Fruit fly (Drosophila melanogaster) whole organism, embryonic: Measurements from ENCODE around the gene CG4020.
A peak's percentile ranks its signal among the peaks of the same experiment; 100 is the strongest.

Source experiments
- CG11398 ChIP-seq: fragments of 200-800 bp; sonication (Bioruptor generic); optimal IDR thresholded peaks from 2 replicates; lab custom pipeline; 2016; ENCODE audit warnings: missing biosample characterization, missing genetic modification characterization
- CG12659 ChIP-seq: fragments of 200-800 bp; sonication (Bioruptor generic); optimal IDR thresholded peaks from 3 replicates; lab custom pipeline; 2017; ENCODE audit warnings: mild to moderate bottlenecking, missing biosample characterization, missing genetic modification reagents, missing genetic modification characterization
- CG15479 ChIP-seq: fragments of 200-800 bp; sonication (Bioruptor generic); optimal IDR thresholded peaks from 3 replicates; lab custom pipeline; 2019; ENCODE audit warnings: missing biosample characterization, mild to moderate bottlenecking, missing genetic modification characterization, moderate library complexity
- CG18764 ChIP-seq: fragments of 200-800 bp; sonication (Bioruptor generic); optimal IDR thresholded peaks from 3 replicates; lab custom pipeline; 2016; ENCODE audit warnings: missing biosample characterization, missing genetic modification characterization
- CG2116 ChIP-seq: fragments of 200-800 bp; sonication (Bioruptor generic); optimal IDR thresholded peaks from 3 replicates; lab custom pipeline; 2018; ENCODE audit warnings: missing biosample characterization, mild to moderate bottlenecking, missing genetic modification characterization
- CG2678 ChIP-seq: fragments of 200-800 bp; sonication (Bioruptor generic); optimal IDR thresholded peaks from 3 replicates; lab custom pipeline; 2019; ENCODE audit warnings: missing biosample characterization, mild to moderate bottlenecking, missing genetic modification characterization, moderate library complexity
- CG3065 ChIP-seq: fragments of 200-800 bp; sonication (Bioruptor generic); optimal IDR thresholded peaks from 2 replicates; lab custom pipeline; 2016; ENCODE audit warnings: missing biosample characterization, missing genetic modification characterization
- CG31365 ChIP-seq: fragments of 200-800 bp; sonication (Bioruptor generic); optimal IDR thresholded peaks from 2 replicates; lab custom pipeline; 2018; ENCODE audit warnings: missing biosample characterization, mild to moderate bottlenecking, missing genetic modification characterization
- CG7372 ChIP-seq: fragments of 200-800 bp; sonication (Bioruptor generic); IDR thresholded peaks from 2 replicates; pipeline ENCODE4 v1.3.6; 2022; ENCODE audit warnings: missing biosample characterization, missing genetic modification characterization
- CG7839 ChIP-seq: fragments of 200-800 bp; sonication (Bioruptor generic); optimal IDR thresholded peaks from 3 replicates; lab custom pipeline; 2018; ENCODE audit warnings: missing biosample characterization, mild to moderate bottlenecking, missing genetic modification characterization, moderate library complexity
- CG8281 ChIP-seq: fragments of 200-800 bp; sonication (Bioruptor generic); optimal IDR thresholded peaks from 2 replicates; lab custom pipeline; 2018; ENCODE audit warnings: missing biosample characterization, mild to moderate bottlenecking, missing genetic modification characterization, moderate library complexity
- CG8765 ChIP-seq: fragments of 200-800 bp; sonication (Bioruptor generic); IDR thresholded peaks from 2 replicates; pipeline ENCODE4 v1.3.6; 2022; ENCODE audit warnings: missing biosample characterization, missing genetic modification characterization
- CG8944 ChIP-seq: fragments of 200-800 bp; sonication (Bioruptor generic); optimal IDR thresholded peaks from 3 replicates; lab custom pipeline; 2016; ENCODE audit warnings: missing biosample characterization, missing genetic modification characterization
- Camta ChIP-seq: fragments of 200-800 bp; sonication (Bioruptor generic); optimal IDR thresholded peaks from 2 replicates; lab custom pipeline; 2016; ENCODE audit warnings: missing biosample characterization, missing genetic modification characterization
- CkIIα-i1 ChIP-seq: fragments of 200-800 bp; sonication (Bioruptor generic); IDR thresholded peaks from 2 replicates; pipeline ENCODE4 v1.3.6; 2022; ENCODE audit warnings: missing biosample characterization, missing genetic modification characterization
- D ChIP-seq, 2 experiments: fragments of 200-800 bp in 1 of 2; fragments of >200 bp in 1 of 2; sonication (Bioruptor generic) in 1 of 2; optimal IDR thresholded peaks; 2 replicates in 1 of 2; 3 replicates in 1 of 2; lab custom pipeline; 2017; ENCODE audit warnings: mild to moderate bottlenecking in 1 of 2, missing biosample characterization in 1 of 2, missing genetic modification characterization in 1 of 2, missing genetic modification reagents in 1 of 2
- E2f1 ChIP-seq: fragments of 200-800 bp; sonication (Bioruptor generic); IDR thresholded peaks from 2 replicates; pipeline ENCODE4 v1.3.6; 2022; ENCODE audit warnings: missing biosample characterization, missing genetic modification characterization
- E2f2 ChIP-seq: fragments of 200-800 bp; sonication (Bioruptor generic); IDR thresholded peaks from 2 replicates; pipeline ENCODE4 v1.3.6; 2022; ENCODE audit warnings: missing biosample characterization, missing genetic modification characterization
- Fer3 ChIP-seq: fragments of 200-800 bp; sonication (Bioruptor generic); optimal IDR thresholded peaks from 2 replicates; lab custom pipeline; 2018; ENCODE audit warnings: missing biosample characterization, mild to moderate bottlenecking, missing genetic modification characterization, moderate library complexity
- GATAe ChIP-seq: fragments of 200-800 bp; sonication (Bioruptor generic); conservative IDR thresholded peaks from 2 replicates; pipeline ENCODE4 v1.3.6; 2022; ENCODE audit warnings: missing biosample characterization, missing genetic modification characterization
- HHEX ChIP-seq: fragments of 200-800 bp; sonication (Bioruptor generic); optimal IDR thresholded peaks from 3 replicates; lab custom pipeline; 2017; ENCODE audit warnings: missing biosample characterization, mild to moderate bottlenecking, missing genetic modification characterization, missing genetic modification reagents
- HLH3B ChIP-seq: fragments of 200-800 bp; sonication (Bioruptor generic); IDR thresholded peaks from 2 replicates; pipeline ENCODE4 v1.3.6; 2022; ENCODE audit warnings: missing biosample characterization, missing genetic modification characterization
- Max ChIP-seq: fragments of 200-800 bp; sonication (Bioruptor generic); optimal IDR thresholded peaks from 2 replicates; lab custom pipeline; 2016; ENCODE audit warnings: missing biosample characterization, mild to moderate bottlenecking, missing genetic modification characterization
- Myb ChIP-seq: fragments of 200-800 bp; sonication (Bioruptor generic); optimal IDR thresholded peaks from 2 replicates; lab custom pipeline; 2016; ENCODE audit warnings: missing biosample characterization, missing genetic modification characterization
- Nf-YC ChIP-seq: fragments of 200-800 bp; optimal IDR thresholded peaks from 3 replicates; lab custom pipeline; 2019; ENCODE audit warnings: missing biosample characterization, mild to moderate bottlenecking, missing genetic modification characterization, moderate library complexity
- Scr ChIP-seq: fragments of 200-800 bp; sonication (Bioruptor generic); IDR thresholded peaks from 2 replicates; pipeline ENCODE4 v1.3.6; 2022; ENCODE audit warnings: missing biosample characterization, missing genetic modification characterization; ENCODE audit not compliant: partially characterized antibody
- Six4 ChIP-seq: fragments of 200-800 bp; sonication (Bioruptor generic); optimal IDR thresholded peaks from 2 replicates; lab custom pipeline; 2016; ENCODE audit warnings: missing biosample characterization, missing genetic modification characterization
- Sry-β ChIP-seq: fragments of 200-800 bp; sonication (Bioruptor generic); optimal IDR thresholded peaks from 2 replicates; lab custom pipeline; 2018; ENCODE audit warnings: missing biosample characterization, mild to moderate bottlenecking, missing genetic modification characterization, moderate library complexity
- ato ChIP-seq: fragments of 200-800 bp; sonication (Bioruptor generic); IDR thresholded peaks from 2 replicates; pipeline ENCODE4 v1.3.6; 2022; ENCODE audit warnings: missing biosample characterization, missing genetic modification characterization; ENCODE audit not compliant: partially characterized antibody
- bcd ChIP-seq: fragments of 200-800 bp; sonication (Bioruptor generic); optimal IDR thresholded peaks from 2 replicates; lab custom pipeline; 2017; ENCODE audit warnings: missing biosample characterization, mild to moderate bottlenecking, missing genetic modification characterization
- cas ChIP-seq: fragments of 200-800 bp; sonication (Bioruptor generic); IDR thresholded peaks from 2 replicates; pipeline ENCODE4 v1.3.6; 2022; ENCODE audit warnings: missing biosample characterization, missing genetic modification characterization
- dimm ChIP-seq: fragments of 200-800 bp; sonication (Bioruptor generic); IDR thresholded peaks from 2 replicates; pipeline ENCODE4 v1.3.6; 2022; ENCODE audit warnings: missing biosample characterization, missing genetic modification characterization
- en ChIP-seq: fragments of 200-800 bp; sonication (Bioruptor generic); optimal IDR thresholded peaks from 2 replicates; lab custom pipeline; 2016; ENCODE audit warnings: missing biosample characterization, missing genetic modification characterization
- esg ChIP-seq: fragments of 200-800 bp; sonication (Bioruptor generic); conservative IDR thresholded peaks from 2 replicates; pipeline ENCODE4 v1.3.6; 2022; ENCODE audit warnings: missing biosample characterization, missing genetic modification characterization
- exex ChIP-seq: fragments of 200-800 bp; sonication (Bioruptor generic); optimal IDR thresholded peaks from 4 replicates; lab custom pipeline; 2018; ENCODE audit warnings: missing biosample characterization, mild to moderate bottlenecking, missing genetic modification characterization, moderate library complexity
- eyg ChIP-seq: fragments of 200-800 bp; sonication (Bioruptor generic); optimal IDR thresholded peaks from 3 replicates; lab custom pipeline; 2016; ENCODE audit warnings: missing biosample characterization, missing genetic modification characterization
- fru ChIP-seq: fragments of >200 bp; optimal IDR thresholded peaks from 2 replicates; lab custom pipeline; 2017
- gem ChIP-seq: fragments of 200-800 bp; sonication (Bioruptor generic); optimal IDR thresholded peaks from 2 replicates; lab custom pipeline; 2019; ENCODE audit warnings: missing biosample characterization, mild to moderate bottlenecking, missing genetic modification characterization, moderate library complexity
- jigr1 ChIP-seq: fragments of 200-800 bp; sonication (Bioruptor generic); IDR thresholded peaks from 3 replicates; pipeline ENCODE4 v1.3.6; 2022; ENCODE audit warnings: missing biosample characterization, missing genetic modification characterization
- klu ChIP-seq: fragments of 200-800 bp; sonication (Bioruptor generic); IDR thresholded peaks from 2 replicates; pipeline ENCODE4 v1.3.6; 2022; ENCODE audit warnings: missing biosample characterization, missing genetic modification characterization
- luna ChIP-seq: fragments of 200-800 bp; sonication (Bioruptor generic); optimal IDR thresholded peaks from 2 replicates; lab custom pipeline; 2016; ENCODE audit warnings: missing biosample characterization, missing genetic modification characterization
- mam ChIP-seq: fragments of 200-800 bp; sonication (Bioruptor generic); optimal IDR thresholded peaks from 3 replicates; lab custom pipeline; 2016; ENCODE audit warnings: missing biosample characterization, missing genetic modification characterization
- ranshi ChIP-seq: fragments of 200-800 bp; sonication (Bioruptor generic); IDR thresholded peaks from 2 replicates; pipeline ENCODE4 v1.3.6; 2022; ENCODE audit warnings: missing biosample characterization, missing genetic modification characterization
- row ChIP-seq: fragments of 200-800 bp; sonication (Bioruptor generic); IDR thresholded peaks from 3 replicates; pipeline ENCODE4 v1.3.6; 2022; ENCODE audit warnings: missing biosample characterization, missing genetic modification characterization
- sim ChIP-seq: fragments of 200-800 bp; sonication (Bioruptor generic); IDR thresholded peaks from 2 replicates; pipeline ENCODE4 v1.3.6; 2022; ENCODE audit warnings: missing biosample characterization, missing genetic modification characterization
- slp2 ChIP-seq: fragments of 200-800 bp; sonication (Bioruptor generic); optimal IDR thresholded peaks from 2 replicates; lab custom pipeline; 2016; ENCODE audit warnings: missing biosample characterization, missing genetic modification characterization
- sob ChIP-seq: fragments of 200-800 bp; sonication (Bioruptor generic); IDR thresholded peaks from 2 replicates; pipeline ENCODE4 v1.3.6; 2022; ENCODE audit warnings: missing biosample characterization, missing genetic modification characterization
- sr ChIP-seq: fragments of 200-800 bp; sonication (Bioruptor generic); IDR thresholded peaks from 3 replicates; pipeline ENCODE4 v1.3.6; 2022; ENCODE audit warnings: missing biosample characterization, missing genetic modification characterization
- sug ChIP-seq: fragments of 200-800 bp; optimal IDR thresholded peaks from 2 replicates; lab custom pipeline; 2019; ENCODE audit warnings: missing biosample characterization, mild to moderate bottlenecking, missing genetic modification characterization, moderate library complexity
- tap ChIP-seq: fragments of 200-800 bp; optimal IDR thresholded peaks from 3 replicates; lab custom pipeline; 2019; ENCODE audit warnings: missing biosample characterization, mild to moderate bottlenecking, missing genetic modification characterization, moderate library complexity
- trem ChIP-seq: fragments of 200-800 bp; optimal IDR thresholded peaks from 3 replicates; lab custom pipeline; 2019; ENCODE audit warnings: missing biosample characterization, mild to moderate bottlenecking, missing genetic modification characterization, moderate library complexity

CG4020 gene

DNA sequence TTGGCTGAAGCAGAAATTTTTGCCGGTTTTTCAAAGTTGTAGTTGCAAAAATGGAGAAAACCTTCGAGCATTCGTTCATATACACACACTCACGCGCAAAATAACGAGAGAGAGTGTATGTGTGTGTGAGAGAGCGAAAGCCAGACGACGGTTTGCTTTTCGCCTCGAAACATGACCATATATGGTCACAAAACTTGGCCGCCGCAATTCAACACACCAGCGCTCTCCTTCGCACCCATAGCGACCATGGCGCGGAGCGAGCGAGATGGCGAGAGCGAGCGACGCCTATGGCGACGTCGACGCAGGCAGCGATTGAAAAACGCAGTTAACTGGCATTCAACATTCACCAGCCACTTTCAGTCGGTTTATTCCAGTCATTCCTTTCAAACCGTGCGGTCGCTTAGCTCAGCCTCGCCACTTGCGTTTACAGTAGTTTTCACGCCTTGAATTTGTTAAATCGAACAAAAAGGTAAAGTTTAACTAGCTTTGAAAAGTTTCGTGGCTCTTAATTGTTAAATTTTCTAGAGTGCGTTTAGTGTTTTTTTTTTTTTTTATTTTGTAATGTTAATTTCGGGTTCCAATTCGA, 3.8 kb upstream of the CG4020 start (continued):
- TF ChIP-seq CG15479 (GFP tag; lab: Kevin White, UChicago): peak; percentile 48
- peak; percentile 19 for TF ChIP-seq mam (GFP tag; lab: Kevin White, UChicago)
- no peak for TF ChIP-seq bcd (GFP tag; lab: Kevin White, UChicago)
- TF ChIP-seq sim (GFP tag; lab: Robert Waterston, UW): no peak
- TF ChIP-seq E2f2 (GFP tag; lab: Robert Waterston, UW): no peak
- 0 out of 3 replicates have a peak, but pooled peaks have one; percentile 8 for TF ChIP-seq sr
- TF ChIP-seq sug: no peak
- no peak for TF ChIP-seq E2f1 (GFP tag; lab: Robert Waterston, UW)
- no peak for TF ChIP-seq jigr1 (GFP tag; lab: Robert Waterston, UW)
- TF ChIP-seq Scr (GFP tag; lab: Robert Waterston, UW): peak; percentile 46; the same call in 1 of the 2 replicates
- no peak for TF ChIP-seq en (GFP tag; lab: Kevin White, UChicago)
- TF ChIP-seq CG12659 (GFP tag; lab: Kevin White, UChicago): peak; percentile 34
- TF ChIP-seq eyg: peak; percentile 13
- no peak for TF ChIP-seq HHEX (GFP tag; lab: Kevin White, UChicago)
- TF ChIP-seq gem (tag; lab: Kevin White, UChicago): peak; percentile 36
- TF ChIP-seq row (GFP tag; lab: Robert Waterston, UW): peak; percentile 31; the same call in 1 of the 3 replicates
- no peak for TF ChIP-seq slp2 (GFP tag; lab: Kevin White, UChicago)
- TF ChIP-seq exex (tag; lab: Kevin White, UChicago): no peak
- peak; percentile 0 for TF ChIP-seq CG8944 (GFP tag; lab: Kevin White, UChicago)
- no peak for TF ChIP-seq CG8281 (tag; lab: Kevin White, UChicago)
- peak; percentile 23 for TF ChIP-seq CG2116 (GFP tag; lab: Kevin White, UChicago)
- no peak for TF ChIP-seq Camta (GFP tag; lab: Kevin White, UChicago)
- no peak for TF ChIP-seq luna (GFP tag; lab: Kevin White, UChicago)
- TF ChIP-seq Sry-β (GFP tag; lab: Kevin White, UChicago): no peak
- TF ChIP-seq klu (GFP tag; lab: Robert Waterston, UW): no peak
- TF ChIP-seq HLH3B (GFP tag; lab: Robert Waterston, UW): no peak
- no peak for TF ChIP-seq CG7839 (tag; lab: Kevin White, UChicago)
- TF ChIP-seq CG8765 (GFP tag; lab: Robert Waterston, UW): no peak
- no peak for TF ChIP-seq Fer3 (tag; lab: Kevin White, UChicago)
- no peak for TF ChIP-seq Six4 (GFP tag; lab: Kevin White, UChicago)
- no peak for TF ChIP-seq D (optimal IDR thresholded peaks at IDR 0.05; lab: Kevin White, UChicago)
- no peak for TF ChIP-seq D (GFP tag; optimal IDR thresholded peaks at IDR 0.05; lab: Kevin White, UChicago)
- TF ChIP-seq CG2678: peak; percentile 19
- TF ChIP-seq CG18764 (GFP tag; lab: Kevin White, UChicago): no peak
- no peak for TF ChIP-seq dimm
- no peak for TF ChIP-seq CG31365 (tag; lab: Kevin White, UChicago)
- no peak for TF ChIP-seq CG3065 (GFP tag; lab: Kevin White, UChicago)
- TF ChIP-seq cas: no peak
- no peak for TF ChIP-seq GATAe (GFP tag; lab: Robert Waterston, UW)
- peak; percentile 11 for TF ChIP-seq tap (tag; lab: Kevin White, UChicago)
- TF ChIP-seq Nf-YC (tag; lab: Kevin White, UChicago): peak; percentile 45
- no peak for TF ChIP-seq fru (lab: Kevin White, UChicago)
- peak; percentile 60 for TF ChIP-seq CG11398 (GFP tag; lab: Kevin White, UChicago)
- TF ChIP-seq ranshi (GFP tag; lab: Robert Waterston, UW): peak; percentile 40; the same call in 1 of the 2 replicates
- TF ChIP-seq esg (GFP tag; lab: Robert Waterston, UW): no peak
- peak; percentile 54; the same call in 1 of the 2 replicates for TF ChIP-seq sob (GFP tag; lab: Robert Waterston, UW)
- TF ChIP-seq CG7372: no peak
- TF ChIP-seq Max: peak; percentile 0
- TF ChIP-seq ato: 0 out of 2 replicates have a peak, but pooled peaks have one; percentile 20
- TF ChIP-seq CkIIα-i1 (GFP tag; lab: Robert Waterston, UW): no peak
- TF ChIP-seq trem (tag; lab: Kevin White, UChicago): no peak
- no peak for TF ChIP-seq Myb
